Fruit fly (Drosophila melanogaster) whole organism, wandering third instar larva: Measurements from ENCODE around the gene CG33098.

Experiments
- CG9705 ChIP-seq: fragments of 200-800 bp; sonication (Bioruptor generic); optimal IDR thresholded peaks from 2 replicates; lab custom pipeline; 2018; ENCODE audit warnings: missing biosample characterization, mild to moderate bottlenecking, missing genetic modification characterization
- Hr78 ChIP-seq: fragments of >200 bp; optimal IDR thresholded peaks from 2 replicates; lab custom pipeline; 2017; ENCODE audit warnings: missing biosample characterization, missing genetic modification characterization
- Myc ChIP-seq: fragments of >200 bp; optimal IDR thresholded peaks from 2 replicates; lab custom pipeline; 2017
- br ChIP-seq: fragments of 200-800 bp; sonication (Bioruptor generic); optimal IDR thresholded peaks from 2 replicates; lab custom pipeline; 2016; ENCODE audit warnings: missing biosample characterization, missing genetic modification characterization
- h ChIP-seq: fragments of 200-800 bp; sonication (Bioruptor generic); optimal IDR thresholded peaks from 3 replicates; lab custom pipeline; 2016; ENCODE audit warnings: missing biosample characterization, mild to moderate bottlenecking, missing genetic modification characterization
- jim ChIP-seq: fragments of 175-275, 200-325 bp; sonication (Bioruptor generic); optimal IDR thresholded peaks from 2 replicates; lab custom pipeline; 2016; ENCODE audit warnings: missing biosample characterization, mild to moderate bottlenecking, missing genetic modification characterization
- lola ChIP-seq: fragments of >200 bp; optimal IDR thresholded peaks from 2 replicates; lab custom pipeline; 2017; ENCODE audit warnings: missing biosample characterization, missing genetic modification characterization
- pan ChIP-seq: fragments of >200 bp; optimal IDR thresholded peaks from 2 replicates; lab custom pipeline; 2017
- psq ChIP-seq: fragments of 200-800 bp; sonication (Bioruptor generic); optimal IDR thresholded peaks from 3 replicates; lab custom pipeline; 2017; ENCODE audit warnings: missing biosample characterization, mild to moderate bottlenecking, missing genetic modification characterization, moderate library complexity

DNA sequence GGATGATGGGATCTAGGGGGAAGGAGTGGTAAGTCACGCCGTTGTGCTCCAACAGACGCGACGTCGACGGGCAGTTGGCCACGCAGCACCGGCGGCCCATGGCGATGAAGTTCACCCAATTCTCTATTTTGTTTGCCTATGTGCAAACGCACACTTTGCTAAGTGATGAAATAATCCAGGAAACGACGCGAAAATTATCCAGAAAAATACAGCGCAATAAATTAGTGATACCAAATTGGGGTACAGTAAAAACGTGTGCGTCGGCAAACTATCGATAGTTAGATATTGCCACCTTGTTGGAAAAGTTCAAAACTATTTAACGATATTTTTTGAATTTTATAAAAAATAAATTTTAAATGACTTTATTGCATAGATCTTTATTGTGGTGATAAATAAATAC lies 30.9 kb upstream of the CG33098 start, which contains the start of gene MBD-R2:
- TF ChIP-seq Myc = no peak
- no peak for TF ChIP-seq h
- TF ChIP-seq pan (lab: Kevin White, UChicago) = no peak
- TF ChIP-seq br = no peak
- no peak for TF ChIP-seq lola
- TF ChIP-seq psq (GFP tag; lab: Kevin White, UChicago) = no peak
- TF ChIP-seq CG9705 (GFP tag; lab: Kevin White, UChicago) = no peak
- TF ChIP-seq Hr78 (GFP tag; lab: Kevin White, UChicago) = no peak
- TF ChIP-seq jim = no peak
